Fruit fly (Drosophila melanogaster) whole organism, embryonic: Measurements from ENCODE around the gene CG1910.

ENCODE experiments used
- CG10274 ChIP-seq: fragments of 200-800 bp; sonication (Bioruptor generic); optimal IDR thresholded peaks from 3 replicates; lab custom pipeline; 2017; ENCODE audit warnings: missing biosample characterization, mild to moderate bottlenecking, missing genetic modification characterization
- CG12155 ChIP-seq: fragments of 200-800 bp; sonication (Bioruptor generic); optimal IDR thresholded peaks from 3 replicates; lab custom pipeline; 2016; ENCODE audit warnings: missing biosample characterization, missing genetic modification characterization
- CG1233 ChIP-seq: fragments of 200-800 bp; sonication (Bioruptor generic); optimal IDR thresholded peaks from 4 replicates; lab custom pipeline; 2018; ENCODE audit warnings: missing biosample characterization, mild to moderate bottlenecking, missing genetic modification characterization
- CG12769 ChIP-seq: fragments of 200-800 bp; sonication (Bioruptor generic); optimal IDR thresholded peaks from 2 replicates; lab custom pipeline; 2019; ENCODE audit warnings: missing biosample characterization, mild to moderate bottlenecking, missing genetic modification characterization, moderate library complexity
- CG14710 ChIP-seq: fragments of 200-800 bp; sonication (Bioruptor generic); optimal IDR thresholded peaks from 3 replicates; lab custom pipeline; 2019; ENCODE audit warnings: missing biosample characterization, mild to moderate bottlenecking, missing genetic modification characterization, moderate library complexity
- CG14965 ChIP-seq: fragments of 200-800 bp; sonication (Bioruptor generic); optimal IDR thresholded peaks from 2 replicates; lab custom pipeline; 2016; ENCODE audit warnings: missing biosample characterization, missing genetic modification characterization, borderline replicate concordance
- CG1529 ChIP-seq: fragments of 200-800 bp; sonication (Bioruptor generic); optimal IDR thresholded peaks from 3 replicates; lab custom pipeline; 2018; ENCODE audit warnings: missing biosample characterization, missing genetic modification characterization
- CG2116 ChIP-seq: fragments of 200-800 bp; sonication (Bioruptor generic); optimal IDR thresholded peaks from 3 replicates; lab custom pipeline; 2018; ENCODE audit warnings: missing biosample characterization, mild to moderate bottlenecking, missing genetic modification characterization
- CG2120 ChIP-seq: fragments of 200-800 bp; sonication (Bioruptor generic); optimal IDR thresholded peaks from 3 replicates; lab custom pipeline; 2016; ENCODE audit warnings: missing biosample characterization, missing genetic modification characterization
- CG32772 ChIP-seq: fragments of 200-800 bp; sonication (Bioruptor generic); IDR thresholded peaks from 2 replicates; pipeline ENCODE4 v1.3.6; 2022; ENCODE audit warnings: missing biosample characterization, missing genetic modification characterization
- CG4282 ChIP-seq: fragments of 200-800 bp; sonication (Bioruptor generic); optimal IDR thresholded peaks from 2 replicates; lab custom pipeline; 2016; ENCODE audit warnings: missing biosample characterization, missing genetic modification characterization
- CG4360 ChIP-seq: fragments of 200-800 bp; sonication (Bioruptor generic); IDR thresholded peaks from 2 replicates; pipeline ENCODE4 v1.3.6; 2022; ENCODE audit warnings: missing biosample characterization, missing genetic modification characterization
- CG4424 ChIP-seq: fragments of 200-800 bp; sonication (Bioruptor generic); optimal IDR thresholded peaks from 3 replicates; lab custom pipeline; 2016; ENCODE audit warnings: missing biosample characterization, missing genetic modification characterization
- CG5953 ChIP-seq: fragments of 200-800 bp; sonication (Bioruptor generic); IDR thresholded peaks from 2 replicates; pipeline ENCODE4 v1.3.6; 2022; ENCODE audit warnings: missing biosample characterization, missing genetic modification characterization
- CG6272 ChIP-seq: fragments of 200-800 bp; sonication (Bioruptor generic); IDR thresholded peaks from 2 replicates; pipeline ENCODE4 v1.3.6; 2022; ENCODE audit warnings: missing biosample characterization, missing genetic modification characterization
- CG8089 ChIP-seq: fragments of 200-800 bp; sonication (Bioruptor generic); optimal IDR thresholded peaks from 3 replicates; lab custom pipeline; 2016; ENCODE audit warnings: missing biosample characterization, missing genetic modification characterization
- CG8478 ChIP-seq: fragments of >200 bp; optimal IDR thresholded peaks from 2 replicates; lab custom pipeline; 2018
- CHES-1-like ChIP-seq: fragments of 200-800 bp; sonication (Bioruptor generic); optimal IDR thresholded peaks from 2 replicates; lab custom pipeline; 2016; ENCODE audit warnings: missing biosample characterization, missing genetic modification characterization
- Chrac-16 ChIP-seq: fragments of 200-800 bp; sonication (Bioruptor generic); optimal IDR thresholded peaks from 3 replicates; lab custom pipeline; 2016; ENCODE audit warnings: missing biosample characterization, missing genetic modification characterization
- Dfd ChIP-seq, 2 experiments: fragments of >200 bp; optimal IDR thresholded peaks; 2 replicates each; lab custom pipeline; 2017; ENCODE audit warnings: missing biosample characterization in 2 of 2, missing genetic modification characterization in 2 of 2
- Eip74EF ChIP-seq, 2 experiments: fragments of 200-800 bp in 1 of 2; fragments of >200 bp in 1 of 2; sonication (Bioruptor generic) in 1 of 2; optimal IDR thresholded peaks; 2 replicates each; lab custom pipeline; 2017 to 2019; ENCODE audit warnings: missing biosample characterization in 2 of 2, missing genetic modification characterization in 2 of 2, mild to moderate bottlenecking in 1 of 2, moderate library complexity in 1 of 2
- Ets65A ChIP-seq: fragments of 200-800 bp; sonication (Bioruptor generic); peaks from one replicate; lab custom pipeline; 2016; ENCODE audit warnings: missing biosample characterization, missing genetic modification characterization
- Hey ChIP-seq: fragments of 200-800 bp; sonication (Bioruptor generic); optimal IDR thresholded peaks from 3 replicates; lab custom pipeline; 2018; ENCODE audit warnings: missing biosample characterization, mild to moderate bottlenecking, missing genetic modification characterization
- Med ChIP-seq: fragments of 200-800 bp; sonication (Bioruptor generic); peaks from one replicate; lab custom pipeline; 2016; ENCODE audit warnings: missing biosample characterization, missing genetic modification characterization, mild to moderate bottlenecking, inconsistent platforms, moderate library complexity
- Meics ChIP-seq: fragments of 200-800 bp; sonication (Bioruptor generic); optimal IDR thresholded peaks from 2 replicates; lab custom pipeline; 2017; ENCODE audit warnings: missing biosample characterization, mild to moderate bottlenecking, missing genetic modification characterization
- Oaz ChIP-seq: fragments of 200-800 bp; sonication (Bioruptor generic); IDR thresholded peaks from 2 replicates; pipeline ENCODE4 v1.3.6; 2022; ENCODE audit warnings: missing biosample characterization, missing genetic modification characterization
- Sin3A ChIP-seq: fragments of >200 bp; optimal IDR thresholded peaks from 2 replicates; lab custom pipeline; 2018
- Tbp ChIP-seq: fragments of >200 bp; optimal IDR thresholded peaks from 2 replicates; lab custom pipeline; 2018; ENCODE audit warnings: missing biosample characterization, missing genetic modification characterization
- Xrp1 ChIP-seq: fragments of 200-800 bp; sonication (Bioruptor generic); IDR thresholded peaks from 2 replicates; pipeline ENCODE4 v1.3.6; 2022; ENCODE audit warnings: missing biosample characterization, missing genetic modification characterization
- amos ChIP-seq: fragments of 200-800 bp; sonication (Bioruptor generic); IDR thresholded peaks from 2 replicates; pipeline ENCODE4 v1.3.6; 2022; ENCODE audit warnings: missing biosample characterization, missing genetic modification characterization; ENCODE audit not compliant: partially characterized antibody
- ato ChIP-seq: fragments of 200-800 bp; sonication (Bioruptor generic); IDR thresholded peaks from 2 replicates; pipeline ENCODE4 v1.3.6; 2022; ENCODE audit warnings: missing biosample characterization, missing genetic modification characterization; ENCODE audit not compliant: partially characterized antibody
- cato ChIP-seq: fragments of 200-800 bp; sonication (Bioruptor generic); optimal IDR thresholded peaks from 2 replicates; lab custom pipeline; 2016; ENCODE audit warnings: missing biosample characterization, missing genetic modification characterization, borderline replicate concordance
- chm ChIP-seq: fragments of 200-800 bp; sonication (Bioruptor generic); IDR thresholded peaks from 2 replicates; pipeline ENCODE4 v1.3.6; 2022; ENCODE audit warnings: missing biosample characterization, missing genetic modification characterization
- ci ChIP-seq: fragments of 200-800 bp; sonication (Bioruptor generic); IDR thresholded peaks from 3 replicates; pipeline ENCODE4 v1.3.6; 2022; ENCODE audit warnings: missing biosample characterization, missing genetic modification characterization
- cwo ChIP-seq: fragments of 200-800 bp; sonication (Bioruptor generic); optimal IDR thresholded peaks from 3 replicates; lab custom pipeline; 2017; ENCODE audit warnings: missing biosample characterization, missing genetic modification characterization, mild to moderate bottlenecking, moderate library complexity, missing genetic modification reagents
- grn ChIP-seq: fragments of 200-800 bp; sonication (Bioruptor generic); optimal IDR thresholded peaks from 3 replicates; lab custom pipeline; 2017; ENCODE audit warnings: missing biosample characterization, missing genetic modification characterization
- hb ChIP-seq: fragments of 200-800 bp; sonication (Bioruptor generic); IDR thresholded peaks from 3 replicates; pipeline ENCODE4 v1.3.6; 2022; ENCODE audit warnings: missing biosample characterization, missing genetic modification characterization; ENCODE audit not compliant: partially characterized antibody
- hth ChIP-seq: fragments of >200 bp; optimal IDR thresholded peaks from 2 replicates; lab custom pipeline; 2017; ENCODE audit warnings: inconsistent platforms
- ken ChIP-seq: fragments of 200-800 bp; sonication (Bioruptor generic); IDR thresholded peaks from 3 replicates; pipeline ENCODE4 v1.3.6; 2022; ENCODE audit warnings: missing biosample characterization, missing genetic modification characterization
- nom ChIP-seq: fragments of 200-800 bp; sonication (Bioruptor generic); optimal IDR thresholded peaks from 2 replicates; lab custom pipeline; 2017; ENCODE audit warnings: missing biosample characterization, missing genetic modification characterization, mild to moderate bottlenecking, moderate library complexity, missing genetic modification reagents
- pzg ChIP-seq: fragments of 200-800 bp; sonication (Bioruptor generic); optimal IDR thresholded peaks from 3 replicates; lab custom pipeline; 2018; ENCODE audit warnings: missing biosample characterization, mild to moderate bottlenecking, missing genetic modification characterization, moderate library complexity
- repo ChIP-seq: fragments of 200-800 bp; sonication (Bioruptor generic); optimal IDR thresholded peaks from 2 replicates; lab custom pipeline; 2016; ENCODE audit warnings: missing biosample characterization, missing genetic modification characterization
- sens ChIP-seq: fragments of 200-800 bp; sonication (Bioruptor generic); peaks from one replicate; lab custom pipeline; 2016; ENCODE audit warnings: missing biosample characterization, missing genetic modification characterization
- slbo ChIP-seq: fragments of 200-800 bp; sonication (Bioruptor generic); IDR thresholded peaks from 2 replicates; pipeline ENCODE4 v1.3.6; 2022; ENCODE audit warnings: missing biosample characterization, missing genetic modification characterization
- so ChIP-seq: fragments of 200-800 bp; sonication (Bioruptor generic); IDR thresholded peaks from 3 replicates; pipeline ENCODE4 v1.3.6; 2022; ENCODE audit warnings: missing biosample characterization, missing genetic modification characterization
- stwl ChIP-seq: fragments of 200-800 bp; sonication (Bioruptor generic); optimal IDR thresholded peaks from 3 replicates; lab custom pipeline; 2018; ENCODE audit warnings: missing biosample characterization, mild to moderate bottlenecking, missing genetic modification characterization, moderate library complexity
- trem ChIP-seq: fragments of 200-800 bp; optimal IDR thresholded peaks from 3 replicates; lab custom pipeline; 2019; ENCODE audit warnings: missing biosample characterization, mild to moderate bottlenecking, missing genetic modification characterization, moderate library complexity
- ttk ChIP-seq: fragments of 200-800 bp; sonication (Bioruptor generic); IDR thresholded peaks from 2 replicates; pipeline ENCODE4 v2.1.2; 2022; ENCODE audit warnings: missing biosample characterization, missing genetic modification characterization
- zen ChIP-seq: fragments of 200-800 bp; sonication (Bioruptor generic); optimal IDR thresholded peaks from 3 replicates; lab custom pipeline; 2018; ENCODE audit warnings: missing biosample characterization, mild to moderate bottlenecking, missing genetic modification characterization, moderate library complexity

The CG1910 gene

DNA sequence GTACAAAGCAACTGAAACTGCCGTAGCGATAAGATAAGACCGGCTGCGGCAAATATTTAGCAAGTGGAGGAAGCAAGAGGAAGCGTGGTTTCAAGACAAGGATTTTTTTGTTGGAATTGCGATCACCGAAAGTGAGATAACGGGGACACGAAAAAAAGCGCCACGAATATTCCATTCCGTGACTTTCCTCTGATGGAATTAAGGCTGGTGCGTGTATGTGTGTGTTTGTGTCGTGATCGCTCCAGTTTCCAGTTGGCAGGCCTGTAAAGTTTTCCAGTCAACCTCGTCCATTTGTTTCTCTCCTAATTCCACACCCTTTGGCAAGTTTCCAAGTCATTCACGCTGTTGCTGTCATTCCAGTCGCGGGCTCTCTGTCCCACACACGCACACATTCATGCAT, 21.2 kb upstream of the CG1910 start (continued):
- TF ChIP-seq nom (GFP tag; lab: Kevin White, UChicago), result no peak
- TF ChIP-seq CG32772 (GFP tag; lab: Robert Waterston, UW), result no peak
- TF ChIP-seq cato (GFP tag; lab: Kevin White, UChicago), result no peak
- no peak for TF ChIP-seq so
- TF ChIP-seq Hey (tag; lab: Kevin White, UChicago), result peak; percentile 13
- no peak for TF ChIP-seq Eip74EF (GFP tag; optimal IDR thresholded peaks at IDR 0.05; lab: Kevin White, UChicago)
- TF ChIP-seq CG12769 (tag; lab: Kevin White, UChicago), result no peak
- TF ChIP-seq CG4360 (GFP tag; lab: Robert Waterston, UW), result no peak; the same call in 1 of the 2 replicates
- no peak for TF ChIP-seq Chrac-16 (GFP tag; lab: Kevin White, UChicago)
- no peak for TF ChIP-seq ken
- TF ChIP-seq stwl (tag; lab: Kevin White, UChicago), result no peak
- no peak for TF ChIP-seq ato (GFP tag; lab: Robert Waterston, UW)

DNA sequence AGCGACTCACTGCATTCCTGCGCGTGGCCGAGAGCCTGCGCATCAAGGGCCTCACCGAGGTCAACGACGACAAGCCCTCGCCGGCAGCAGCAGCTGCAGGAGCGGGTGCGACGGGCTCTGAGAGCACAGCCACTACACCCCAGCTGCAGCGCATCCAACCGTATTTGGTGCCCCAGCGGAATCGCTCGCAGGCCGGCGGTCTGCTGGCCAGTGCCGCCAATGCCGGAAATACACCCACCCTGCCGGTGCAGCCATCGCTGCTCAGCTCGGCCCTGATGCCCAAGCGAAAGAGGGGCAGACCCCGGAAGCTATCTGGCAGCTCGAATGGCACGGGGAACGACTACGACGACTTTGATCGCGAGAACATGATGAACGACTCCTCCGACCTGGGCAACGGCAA, 19.7 kb upstream of the CG1910 start:
- TF ChIP-seq Oaz (GFP tag; lab: Robert Waterston, UW) (0 out of 2 replicates have a peak, but pooled peaks have one; percentile 26), hth (lab: Kevin White, UChicago) (no peak), CG1529 (GFP tag; lab: Kevin White, UChicago) (no peak), ttk (GFP tag; lab: Robert Waterston, UW) (peak; percentile 41; the same call in 1 of the 2 replicates), CG6272 (GFP tag; lab: Robert Waterston, UW) (peak; percentile 51; the same call in 1 of the 2 replicates), chm (GFP tag; lab: Robert Waterston, UW) (peak; percentile 40; the same call in 1 of the 2 replicates), CG5953 (peak; percentile 41; the same call in 1 of the 2 replicates), Ets65A (GFP tag; lab: Kevin White, UChicago) (peak; percentile 77), Hey (tag; lab: Kevin White, UChicago) (no peak), Med (GFP tag; lab: Kevin White, UChicago) (peak; percentile 26), CG2120 (GFP tag; lab: Kevin White, UChicago) (no peak), CHES-1-like (GFP tag; lab: Kevin White, UChicago) (no peak), CG4424 (GFP tag; lab: Kevin White, UChicago) (no peak), CG1233 (GFP tag; lab: Kevin White, UChicago) (no peak)

- TF ChIP-seq Tbp (GFP tag; lab: Kevin White, UChicago) (no peak), sens (GFP tag; lab: Kevin White, UChicago) (peak; percentile 48), CG8478 (no peak), CG14965 (GFP tag; lab: Kevin White, UChicago) (no peak), hb (no peak), Dfd (GFP tag; optimal IDR thresholded peaks at IDR 0.05; lab: Kevin White, UChicago) (no peak), Sin3A (lab: Kevin White, UChicago) (peak; percentile 51), cwo (peak; percentile 91), chm (GFP tag; lab: Robert Waterston, UW) (no peak), CG4282 (no peak), grn (GFP tag; lab: Kevin White, UChicago) (peak; percentile 6), slbo (GFP tag; lab: Robert Waterston, UW) (no peak), cato (GFP tag; lab: Kevin White, UChicago) (no peak), Meics (no peak), Xrp1 (GFP tag; lab: Robert Waterston, UW) (no peak), repo (GFP tag; lab: Kevin White, UChicago) (no peak), pzg (GFP tag; lab: Kevin White, UChicago) (peak; percentile 74), trem (tag; lab: Kevin White, UChicago) (peak; percentile 56), CG8089 (GFP tag; lab: Kevin White, UChicago) (no peak), CG12155 (GFP tag; lab: Kevin White, UChicago) (no peak), ci (GFP tag; lab: Robert Waterston, UW) (no peak), amos (GFP tag; lab: Robert Waterston, UW) (peak; percentile 7; the same call in 1 of the 2 replicates), zen (peak; percentile 15), CG14710 (tag; lab: Kevin White, UChicago) (peak; percentile 25), CG10274 (GFP tag; lab: Kevin White, UChicago) (no peak), CG2116 (GFP tag; lab: Kevin White, UChicago) (peak; percentile 24)
Measured at dm6 chr3R:31736776-31737175, 10.7 kb upstream of the CG1910 start, which contains the start of the genes CstF50 and CG11563. CstF50 (minus strand) TSS chr3R:31736963. CG11563 (plus strand) TSS chr3R:31737035.
